Worm (Caenorhabditis elegans): ENCODE results near the gene cisd-3.1.

cisd-3.1 gene

ce11 chrIII:4593098-4593697 lies 50.5 kb downstream of the cisd-3.1 start, which contains the start of gene erh-2:
Gene erh-2 (plus strand): TSS chrIII:4593231.
- TF ChIP-seq mef-2 (tag; optimal IDR thresholded peaks at IDR 0.05) (no peak), nhr-85 (tag) (peak; percentile 62)

- TF ChIP-seq lin-35 (GFP tag; optimal IDR thresholded peaks at IDR 0.05): no peak
- no peak for TF ChIP-seq aly-2 (tag; optimal IDR thresholded peaks at IDR 0.05)
- TF ChIP-seq nhr-77 (tag; optimal IDR thresholded peaks at IDR 0.05): no peak
- peak; percentile 52 for TF ChIP-seq nhr-85 (tag)
- TF ChIP-seq hpl-2 (GFP tag; optimal IDR thresholded peaks at IDR 0.05): no peak
Measured at ce11 chrIII:4594324-4594723, 51.6 kb downstream of the cisd-3.1 start, which contains the start of gene apc-11. Gene apc-11 (minus strand): TSS chrIII:4594424.

- TF ChIP-seq efl-1 (optimal IDR thresholded peaks at IDR 0.05): peak; percentile 16 to 37
- peak; percentile 54 to 93 for TF ChIP-seq efl-1 (GFP tag; optimal IDR thresholded peaks at IDR 0.05 in 1 of 2)
- TF ChIP-seq lin-35 (GFP tag; optimal IDR thresholded peaks at IDR 0.05): peak in 1 of 2 experiments; percentile 54
- no peak for TF ChIP-seq aly-2 (tag; optimal IDR thresholded peaks at IDR 0.05)
- TF ChIP-seq lsy-2 (tag; optimal IDR thresholded peaks at IDR 0.05): peak in 1 of 2 experiments; percentile 25
- TF ChIP-seq dpl-1 (GFP tag; optimal IDR thresholded peaks at IDR 0.05): peak; percentile 35 to 54 (median 42)
Measured at ce11 chrIII:4594762-4595523, 52.3 kb downstream of the cisd-3.1 start.

Data from whole organism, L1 larva.